Fruit fly (Drosophila melanogaster) whole organism, pupa: ENCODE measurements around the gene Jon65Aiv.
A peak's percentile ranks its signal among the peaks of the same experiment; 100 is the strongest.

Source experiments
- CG10348 ChIP-seq: fragments of 200-800 bp; sonication (Bioruptor generic); IDR thresholded peaks from 2 replicates; pipeline ENCODE4 v1.3.6; 2022; ENCODE audit warnings: missing biosample characterization, missing genetic modification characterization
- CG12605 ChIP-seq: fragments of 200-800 bp; sonication (Bioruptor generic); IDR thresholded peaks from 2 replicates; pipeline ENCODE4 v1.3.6; 2022; ENCODE audit warnings: missing biosample characterization, missing genetic modification characterization
- CG13204 ChIP-seq: fragments of 200-800 bp; sonication (Bioruptor generic); optimal IDR thresholded peaks from 2 replicates; lab custom pipeline; 2018; ENCODE audit warnings: missing biosample characterization, mild to moderate bottlenecking, missing genetic modification characterization, moderate library complexity
- CG14655 ChIP-seq: fragments of 200-800 bp; sonication (Bioruptor generic); optimal IDR thresholded peaks from 3 replicates; lab custom pipeline; 2017; ENCODE audit warnings: mild to moderate bottlenecking, missing biosample characterization, missing genetic modification reagents, missing genetic modification characterization
- CG15710 ChIP-seq: fragments of 200-800 bp; sonication (Bioruptor generic); optimal IDR thresholded peaks from 2 replicates; lab custom pipeline; 2018; ENCODE audit warnings: missing biosample characterization, mild to moderate bottlenecking, missing genetic modification characterization, moderate library complexity
- CG17806 ChIP-seq: fragments of 200-800 bp; sonication (Bioruptor generic); optimal IDR thresholded peaks from 2 replicates; lab custom pipeline; 2018; ENCODE audit warnings: missing biosample characterization, mild to moderate bottlenecking, missing genetic modification characterization, moderate library complexity
- CG32121 ChIP-seq: fragments of 200-800 bp; sonication (Bioruptor generic); IDR thresholded peaks from 2 replicates; pipeline ENCODE4 v1.3.6; 2022; ENCODE audit warnings: missing biosample characterization, missing genetic modification characterization
- CG34367 ChIP-seq: fragments of 200-800 bp; sonication (Bioruptor generic); optimal IDR thresholded peaks from 2 replicates; lab custom pipeline; 2018; ENCODE audit warnings: missing biosample characterization, mild to moderate bottlenecking, missing genetic modification characterization
- CG4496 ChIP-seq: fragments of 200-800 bp; sonication (Bioruptor generic); IDR thresholded peaks from 3 replicates; pipeline ENCODE4 v1.3.6; 2022; ENCODE audit warnings: missing biosample characterization, missing genetic modification characterization
- CG8159 ChIP-seq: fragments of 200-800 bp; sonication (Bioruptor generic); optimal IDR thresholded peaks from 3 replicates; lab custom pipeline; 2018; ENCODE audit warnings: missing biosample characterization, mild to moderate bottlenecking, missing genetic modification characterization, moderate library complexity
- CG8301 ChIP-seq: fragments of 200-800 bp; sonication (Bioruptor generic); optimal IDR thresholded peaks from 2 replicates; lab custom pipeline; 2018; ENCODE audit warnings: missing biosample characterization, mild to moderate bottlenecking, missing genetic modification characterization
- CG9948 ChIP-seq: fragments of 200-800 bp; sonication (Bioruptor generic); optimal IDR thresholded peaks from 2 replicates; lab custom pipeline; 2018; ENCODE audit warnings: missing biosample characterization, mild to moderate bottlenecking, missing genetic modification characterization, moderate library complexity
- D1 ChIP-seq: fragments of 200-800 bp; sonication (Bioruptor generic); optimal IDR thresholded peaks from 2 replicates; lab custom pipeline; 2018; ENCODE audit warnings: missing biosample characterization, mild to moderate bottlenecking, missing genetic modification characterization, moderate library complexity
- EcR ChIP-seq: fragments of 200-800 bp; sonication (Bioruptor generic); optimal IDR thresholded peaks from 3 replicates; lab custom pipeline; 2019; ENCODE audit warnings: missing biosample characterization, missing genetic modification characterization, mild to moderate bottlenecking, moderate library complexity, missing genetic modification reagents
- Ets98B ChIP-seq: fragments of 200-800 bp; sonication (Bioruptor generic); IDR thresholded peaks from 2 replicates; pipeline ENCODE4 v1.3.6; 2022; ENCODE audit warnings: missing biosample characterization, missing genetic modification characterization
- Pif1A ChIP-seq: fragments of 200-800 bp; sonication (Bioruptor generic); optimal IDR thresholded peaks from 3 replicates; lab custom pipeline; 2016; ENCODE audit warnings: missing biosample characterization, missing genetic modification characterization
- Pif1B ChIP-seq: fragments of 200-800 bp; sonication (Bioruptor generic); optimal IDR thresholded peaks from 3 replicates; lab custom pipeline; 2016; ENCODE audit warnings: missing biosample characterization, missing genetic modification characterization
- Snoo ChIP-seq: fragments of 200-800 bp; sonication (Bioruptor generic); optimal IDR thresholded peaks from 3 replicates; lab custom pipeline; 2017; ENCODE audit warnings: missing biosample characterization, mild to moderate bottlenecking, missing genetic modification characterization, inconsistent platforms
- fd96Ca ChIP-seq: fragments of 200-800 bp; sonication (Bioruptor generic); IDR thresholded peaks from 3 replicates; pipeline ENCODE4 v1.3.6; 2022; ENCODE audit warnings: missing biosample characterization, missing genetic modification characterization

The Jon65Aiv gene

DNA sequence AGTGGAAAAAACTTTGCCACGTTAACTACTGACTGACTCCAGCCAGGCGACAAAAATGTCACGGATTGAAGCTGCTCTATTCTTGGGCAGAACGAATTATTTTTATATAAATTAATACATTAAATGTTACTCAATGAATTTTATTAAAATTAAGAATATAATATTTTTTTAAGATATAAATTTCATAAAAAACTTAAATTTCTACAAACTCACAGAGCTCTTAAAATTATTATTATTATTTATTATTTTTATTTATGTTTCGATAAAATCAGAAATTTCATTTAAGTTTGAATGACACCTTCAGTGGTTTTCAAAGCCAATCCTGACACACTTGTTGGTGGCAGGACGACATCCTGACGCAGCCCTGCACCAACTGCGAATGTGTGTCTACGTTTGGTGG lies 46.2 kb downstream of the Jon65Aiv start:
- TF ChIP-seq CG15710 (tag; lab: Kevin White, UChicago) (peak; percentile 70), CG32121 (GFP tag; lab: Robert Waterston, UW) (no peak), CG34367 (tag; lab: Kevin White, UChicago) (peak; percentile 61), Pif1A (peak; percentile 57), CG13204 (peak; percentile 14), CG9948 (tag; lab: Kevin White, UChicago) (peak; percentile 55), CG17806 (tag; lab: Kevin White, UChicago) (peak; percentile 31), D1 (tag; lab: Kevin White, UChicago) (peak; percentile 34), Pif1B (peak; percentile 74), fd96Ca (GFP tag; lab: Robert Waterston, UW) (no peak), CG8301 (tag; lab: Kevin White, UChicago) (no peak), CG8159 (tag; lab: Kevin White, UChicago) (peak; percentile 67), EcR (GFP tag; lab: Kevin White, UChicago) (no peak), CG14655 (peak; percentile 40)

DNA sequence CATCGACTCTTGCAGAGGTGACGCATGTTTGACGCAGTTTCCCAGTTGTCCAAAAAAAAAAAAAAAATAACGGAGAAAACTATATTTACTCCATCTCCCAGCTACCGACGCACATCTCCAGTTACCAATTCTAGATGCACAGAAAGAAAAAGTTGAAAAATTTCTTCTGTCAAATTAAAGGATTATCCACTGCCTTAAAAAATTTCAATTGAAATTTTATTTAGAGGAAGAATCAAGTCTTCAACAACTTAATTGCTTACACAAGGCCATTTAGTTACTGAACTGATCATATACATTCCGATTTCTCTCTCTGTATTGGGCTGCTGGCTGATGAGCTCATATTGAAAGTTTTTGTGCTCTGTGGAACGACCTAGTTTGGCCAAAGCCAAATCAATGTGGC lies 47.0 kb downstream of the Jon65Aiv start:
- TF ChIP-seq Snoo (no peak), Ets98B (0 out of 2 replicates have a peak, but pooled peaks have one; percentile 8), CG10348 (0 out of 2 replicates have a peak, but pooled peaks have one; percentile 26), CG14655 (no peak), CG12605 (GFP tag; lab: Robert Waterston, UW) (0 out of 2 replicates have a peak, but pooled peaks have one; percentile 24), CG4496 (peak; percentile 44; the same call in 1 of the 3 replicates)
